Worm (Caenorhabditis elegans): ENCODE data around the gene acs-3.

DNA sequence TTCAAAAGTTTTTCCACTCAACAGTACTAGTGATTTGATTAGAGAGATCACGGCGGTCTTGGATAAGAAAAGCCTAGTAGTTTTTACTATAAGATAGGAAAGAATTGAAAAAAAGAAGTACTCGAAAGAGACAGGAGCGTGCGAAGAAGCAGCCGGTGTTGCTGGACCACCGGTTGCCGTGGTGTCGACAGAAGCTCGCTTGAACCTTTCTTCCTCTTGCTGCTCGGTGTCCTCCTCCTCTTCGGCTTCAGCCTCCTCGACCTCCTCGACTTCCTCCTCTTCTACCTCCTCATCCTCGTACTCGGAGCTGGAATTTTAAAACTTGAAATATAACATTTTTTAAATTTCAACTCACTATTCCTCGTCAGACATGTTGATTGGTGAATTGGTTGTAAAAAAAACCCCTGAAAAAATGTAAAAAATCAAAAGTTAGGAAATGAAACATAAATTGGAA, 23.2 kb downstream of the acs-3 start, which contains the start of gene tnt-4:
- TF ChIP-seq unc-62 (GFP tag; optimal IDR thresholded peaks at IDR 0.05) (no peak), nhr-237 (tag; optimal IDR thresholded peaks at IDR 0.05) (no peak), elt-1 (tag; optimal IDR thresholded peaks at IDR 0.05) (no peak)

All from whole organism, L3 larva.